Fruit fly (Drosophila melanogaster) whole organism, embryonic: Measurements from ENCODE around the gene CG34176.

Experiments
- Atf3 ChIP-seq: fragments of 200-800 bp; sonication (Bioruptor generic); optimal IDR thresholded peaks from 3 replicates; lab custom pipeline; 2016; ENCODE audit warnings: missing biosample characterization, missing genetic modification characterization
- BtbVII ChIP-seq: fragments of 200-800 bp; sonication (Bioruptor generic); optimal IDR thresholded peaks from 3 replicates; lab custom pipeline; 2017; ENCODE audit warnings: missing biosample characterization, mild to moderate bottlenecking, missing genetic modification characterization
- CG11560 ChIP-seq: fragments of 200-800 bp; sonication (Bioruptor generic); IDR thresholded peaks from 3 replicates; pipeline ENCODE4 v1.3.6; 2022; ENCODE audit warnings: missing biosample characterization, missing genetic modification characterization
- CG12236 ChIP-seq: fragments of 200-800 bp; sonication (Bioruptor generic); optimal IDR thresholded peaks from 2 replicates; lab custom pipeline; 2016; ENCODE audit warnings: missing biosample characterization, missing genetic modification characterization
- CG1233 ChIP-seq: fragments of 200-800 bp; sonication (Bioruptor generic); optimal IDR thresholded peaks from 4 replicates; lab custom pipeline; 2018; ENCODE audit warnings: missing biosample characterization, mild to moderate bottlenecking, missing genetic modification characterization
- CG13287 ChIP-seq: fragments of 200-800 bp; sonication (Bioruptor generic); IDR thresholded peaks from 2 replicates; pipeline ENCODE4 v1.3.6; 2022; ENCODE audit warnings: missing biosample characterization, missing genetic modification characterization; ENCODE audit not compliant: partially characterized antibody
- CG14441 ChIP-seq: fragments of 200-800 bp; sonication (Bioruptor generic); IDR thresholded peaks from 2 replicates; pipeline ENCODE4 v1.3.6; 2022; ENCODE audit warnings: missing biosample characterization, missing genetic modification characterization
- CG15269 ChIP-seq: fragments of 200-800 bp; sonication (Bioruptor generic); optimal IDR thresholded peaks from 2 replicates; lab custom pipeline; 2018; ENCODE audit warnings: missing biosample characterization, mild to moderate bottlenecking, missing genetic modification characterization, moderate library complexity
- CG1647 ChIP-seq: fragments of 200-800 bp; sonication (Bioruptor generic); optimal IDR thresholded peaks from 3 replicates; lab custom pipeline; 2016; ENCODE audit warnings: missing biosample characterization, missing genetic modification characterization
- CG17385 ChIP-seq: fragments of 200-800 bp; sonication (Bioruptor generic); optimal IDR thresholded peaks from 3 replicates; lab custom pipeline; 2018; ENCODE audit warnings: missing biosample characterization, mild to moderate bottlenecking, missing genetic modification characterization
- CG1832 ChIP-seq: fragments of 200-800 bp; sonication (Bioruptor generic); optimal IDR thresholded peaks from 2 replicates; lab custom pipeline; 2017; ENCODE audit warnings: missing biosample characterization, mild to moderate bottlenecking, missing genetic modification characterization, inconsistent platforms
- CG18476 ChIP-seq: fragments of 200-800 bp; sonication (Bioruptor generic); optimal IDR thresholded peaks from 2 replicates; lab custom pipeline; 2016; ENCODE audit warnings: missing biosample characterization, mild to moderate bottlenecking, missing genetic modification characterization
- CG18599 ChIP-seq: fragments of 200-800 bp; sonication (Bioruptor generic); optimal IDR thresholded peaks from 3 replicates; lab custom pipeline; 2017; ENCODE audit warnings: missing biosample characterization, missing genetic modification characterization, mild to moderate bottlenecking, moderate library complexity, missing genetic modification reagents
- CG18619 ChIP-seq: fragments of 200-800 bp; sonication (Bioruptor generic); optimal IDR thresholded peaks from 3 replicates; lab custom pipeline; 2017; ENCODE audit warnings: missing biosample characterization, mild to moderate bottlenecking, missing genetic modification characterization
- CG3281 ChIP-seq: fragments of 200-800 bp; sonication (Bioruptor generic); optimal IDR thresholded peaks from 3 replicates; lab custom pipeline; 2017; ENCODE audit warnings: missing biosample characterization, mild to moderate bottlenecking, missing genetic modification characterization
- CG5245 ChIP-seq: fragments of 200-800 bp; sonication (Bioruptor generic); optimal IDR thresholded peaks from 3 replicates; lab custom pipeline; 2016; ENCODE audit warnings: missing biosample characterization, missing genetic modification characterization
- CG6254 ChIP-seq: fragments of 200-800 bp; sonication (Bioruptor generic); optimal IDR thresholded peaks from 3 replicates; lab custom pipeline; 2017; ENCODE audit warnings: mild to moderate bottlenecking, missing biosample characterization, missing genetic modification reagents, missing genetic modification characterization
- CG6683 ChIP-seq: fragments of 200-800 bp; sonication (Bioruptor generic); optimal IDR thresholded peaks from 2 replicates; lab custom pipeline; 2017; ENCODE audit warnings: missing biosample characterization, mild to moderate bottlenecking, missing genetic modification characterization, missing genetic modification reagents
- CG8388 ChIP-seq: fragments of 200-800 bp; sonication (Bioruptor generic); optimal IDR thresholded peaks from 2 replicates; lab custom pipeline; 2019; ENCODE audit warnings: missing biosample characterization, mild to moderate bottlenecking, missing genetic modification characterization, moderate library complexity
- CG8478 ChIP-seq: fragments of >200 bp; optimal IDR thresholded peaks from 2 replicates; lab custom pipeline; 2018
- CkIIα-i1 ChIP-seq: fragments of 200-800 bp; sonication (Bioruptor generic); IDR thresholded peaks from 2 replicates; pipeline ENCODE4 v1.3.6; 2022; ENCODE audit warnings: missing biosample characterization, missing genetic modification characterization
- D ChIP-seq, 2 experiments: fragments of 200-800 bp in 1 of 2; fragments of >200 bp in 1 of 2; sonication (Bioruptor generic) in 1 of 2; optimal IDR thresholded peaks; 2 replicates in 1 of 2; 3 replicates in 1 of 2; lab custom pipeline; 2017; ENCODE audit warnings: mild to moderate bottlenecking in 1 of 2, missing biosample characterization in 1 of 2, missing genetic modification characterization in 1 of 2, missing genetic modification reagents in 1 of 2
- GATAe ChIP-seq: fragments of 200-800 bp; sonication (Bioruptor generic); conservative IDR thresholded peaks from 2 replicates; pipeline ENCODE4 v1.3.6; 2022; ENCODE audit warnings: missing biosample characterization, missing genetic modification characterization
- H15 ChIP-seq: fragments of 200-800 bp; sonication (Bioruptor generic); IDR thresholded peaks from 3 replicates; pipeline ENCODE4 v1.3.6; 2022; ENCODE audit warnings: missing biosample characterization, missing genetic modification characterization
- HLHmδ ChIP-seq: fragments of 200-800 bp; sonication (Bioruptor generic); optimal IDR thresholded peaks from 2 replicates; lab custom pipeline; 2018; ENCODE audit warnings: missing biosample characterization, mild to moderate bottlenecking, missing genetic modification characterization, moderate library complexity
- Hmx ChIP-seq: fragments of 200-800 bp; sonication (Bioruptor generic); optimal IDR thresholded peaks from 2 replicates; lab custom pipeline; 2016; ENCODE audit warnings: missing biosample characterization, missing genetic modification characterization
- Hr78 ChIP-seq, 2 experiments: fragments of 200-800 bp in 1 of 2; fragments of >200 bp in 1 of 2; sonication (Bioruptor generic) in 1 of 2; optimal IDR thresholded peaks; 2 replicates each; lab custom pipeline; 2017 to 2019; ENCODE audit warnings: missing biosample characterization in 2 of 2, missing genetic modification characterization in 2 of 2, mild to moderate bottlenecking in 1 of 2, moderate library complexity in 1 of 2
- Pdp1 ChIP-seq, 2 experiments: fragments of 200-800 bp; sonication (Bioruptor generic); optimal IDR thresholded peaks; 3 replicates each; lab custom pipeline; 2016; ENCODE audit warnings: missing biosample characterization in 2 of 2, missing genetic modification characterization in 2 of 2, mild to moderate bottlenecking in 1 of 2, moderate library complexity in 1 of 2
- Sox100B ChIP-seq: fragments of 200-800 bp; sonication (Bioruptor generic); optimal IDR thresholded peaks from 3 replicates; lab custom pipeline; 2018; ENCODE audit warnings: missing biosample characterization, mild to moderate bottlenecking, missing genetic modification characterization
- ap ChIP-seq: fragments of 200-800 bp; sonication (Bioruptor generic); IDR thresholded peaks from 2 replicates; pipeline ENCODE4 v1.3.6; 2022; ENCODE audit warnings: missing biosample characterization, missing genetic modification characterization
- croc ChIP-seq: fragments of 200-800 bp; sonication (Bioruptor generic); conservative IDR thresholded peaks from 3 replicates; pipeline ENCODE4 v1.3.6; 2022; ENCODE audit warnings: missing biosample characterization, missing genetic modification characterization
- da ChIP-seq: fragments of 200-800 bp; sonication (Bioruptor generic); optimal IDR thresholded peaks from 2 replicates; lab custom pipeline; 2016; ENCODE audit warnings: missing biosample characterization, missing genetic modification characterization
- dm ChIP-seq: fragments of 200-800 bp; sonication (Bioruptor generic); optimal IDR thresholded peaks from 3 replicates; lab custom pipeline; 2016; ENCODE audit warnings: missing biosample characterization, missing genetic modification characterization
- grau ChIP-seq: fragments of 200-800 bp; optimal IDR thresholded peaks from 3 replicates; lab custom pipeline; 2019; ENCODE audit warnings: missing biosample characterization, mild to moderate bottlenecking, missing genetic modification characterization, moderate library complexity
- h ChIP-seq: fragments of >200 bp; optimal IDR thresholded peaks from 2 replicates; lab custom pipeline; 2017
- her ChIP-seq: fragments of 200-800 bp; sonication (Bioruptor generic); optimal IDR thresholded peaks from 2 replicates; lab custom pipeline; 2016; ENCODE audit warnings: missing biosample characterization, missing genetic modification characterization
- nerfin-2 ChIP-seq: fragments of 200-800 bp; sonication (Bioruptor generic); IDR thresholded peaks from 2 replicates; pipeline ENCODE4 v1.3.6; 2022; ENCODE audit warnings: missing biosample characterization, missing genetic modification characterization; ENCODE audit not compliant: partially characterized antibody
- nmo ChIP-seq: fragments of 200-800 bp; sonication (Bioruptor generic); optimal IDR thresholded peaks from 2 replicates; lab custom pipeline; 2018; ENCODE audit warnings: missing biosample characterization, mild to moderate bottlenecking, missing genetic modification characterization, moderate library complexity
- peb ChIP-seq: fragments of 200-800 bp; sonication (Bioruptor generic); IDR thresholded peaks from 2 replicates; pipeline ENCODE4 v1.3.6; 2022; ENCODE audit warnings: missing biosample characterization, missing genetic modification characterization
- pho ChIP-seq: fragments of 200-800 bp; sonication (Bioruptor generic); optimal IDR thresholded peaks from 2 replicates; lab custom pipeline; 2016; ENCODE audit warnings: missing biosample characterization, missing genetic modification characterization
- psq ChIP-seq: fragments of 200-800 bp; sonication (Bioruptor generic); optimal IDR thresholded peaks from 2 replicates; lab custom pipeline; 2017; ENCODE audit warnings: missing biosample characterization, missing genetic modification characterization
- repo ChIP-seq: fragments of 200-800 bp; sonication (Bioruptor generic); optimal IDR thresholded peaks from 2 replicates; lab custom pipeline; 2016; ENCODE audit warnings: missing biosample characterization, missing genetic modification characterization
- row ChIP-seq: fragments of 200-800 bp; sonication (Bioruptor generic); IDR thresholded peaks from 3 replicates; pipeline ENCODE4 v1.3.6; 2022; ENCODE audit warnings: missing biosample characterization, missing genetic modification characterization
- sens ChIP-seq: fragments of 200-800 bp; sonication (Bioruptor generic); peaks from one replicate; lab custom pipeline; 2016; ENCODE audit warnings: missing biosample characterization, missing genetic modification characterization
- so ChIP-seq: fragments of 200-800 bp; sonication (Bioruptor generic); IDR thresholded peaks from 3 replicates; pipeline ENCODE4 v1.3.6; 2022; ENCODE audit warnings: missing biosample characterization, missing genetic modification characterization
- tx ChIP-seq: fragments of 200-800 bp; sonication (Bioruptor generic); optimal IDR thresholded peaks from 2 replicates; lab custom pipeline; 2016; ENCODE audit warnings: missing biosample characterization, missing genetic modification characterization
- vvl ChIP-seq: fragments of 200-800 bp; sonication (Bioruptor generic); IDR thresholded peaks from 2 replicates; pipeline ENCODE4 v1.3.6; 2022; ENCODE audit warnings: missing biosample characterization, missing genetic modification characterization
- wdn ChIP-seq: fragments of 200-800 bp; sonication (Bioruptor generic); IDR thresholded peaks from 2 replicates; pipeline ENCODE4 v1.3.6; 2022; ENCODE audit warnings: missing biosample characterization, missing genetic modification characterization
- wor ChIP-seq: fragments of 200-800 bp; sonication (Bioruptor generic); IDR thresholded peaks from 2 replicates; pipeline ENCODE4 v1.3.6; 2022; ENCODE audit warnings: missing biosample characterization, missing genetic modification characterization
- zf30C ChIP-seq: fragments of 200-800 bp; sonication (Bioruptor generic); optimal IDR thresholded peaks from 3 replicates; lab custom pipeline; 2018; ENCODE audit warnings: missing biosample characterization, mild to moderate bottlenecking, missing genetic modification characterization

CG34176 gene

DNA sequence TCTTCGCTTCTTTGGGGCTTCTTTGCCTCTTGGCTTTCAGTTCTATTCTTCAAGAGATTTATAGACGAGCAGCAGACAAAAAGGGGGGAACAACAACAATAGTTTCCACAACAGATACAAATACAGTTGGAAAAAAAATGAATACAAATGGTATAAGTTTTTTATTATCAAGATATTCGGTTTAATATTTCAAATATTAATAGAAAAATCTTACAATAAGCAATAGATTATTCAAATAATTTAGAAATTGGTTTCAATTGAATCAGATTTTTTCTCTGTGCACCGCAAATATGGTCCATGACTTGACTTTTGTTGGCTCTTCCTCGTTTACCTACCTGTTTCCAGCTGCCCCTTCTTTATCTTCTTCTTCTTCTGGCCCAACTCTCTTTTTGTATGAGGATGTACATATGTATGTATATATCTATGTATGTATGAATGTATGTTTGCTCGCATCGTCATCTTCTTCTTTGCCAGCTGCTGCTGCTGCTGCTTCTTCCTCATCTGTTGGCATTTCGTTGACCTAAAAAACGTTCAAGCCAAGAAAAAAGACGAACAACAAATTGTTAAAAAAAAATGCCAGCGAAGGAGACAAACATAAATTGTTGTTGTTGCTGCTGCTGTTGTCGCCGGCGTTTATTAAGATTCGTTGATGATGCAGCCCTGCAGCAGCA is 49.7 kb downstream of the CG34176 start (continued):
- TF ChIP-seq CG5245 (GFP tag; lab: Kevin White, UChicago) (peak; percentile 40), ap (GFP tag; lab: Robert Waterston, UW) (no peak), CG15269 (tag; lab: Kevin White, UChicago) (peak; percentile 66), CkIIα-i1 (no peak), so (peak; percentile 58; the same call in 1 of the 3 replicates), tx (GFP tag; lab: Kevin White, UChicago) (no peak), Hmx (GFP tag; lab: Kevin White, UChicago) (no peak), CG12236 (GFP tag; lab: Kevin White, UChicago) (no peak), CG18619 (peak; percentile 32), BtbVII (GFP tag; lab: Kevin White, UChicago) (no peak), CG6683 (GFP tag; lab: Kevin White, UChicago) (no peak), wdn (GFP tag; lab: Robert Waterston, UW) (no peak), grau (tag; lab: Kevin White, UChicago) (peak; percentile 77), peb (GFP tag; lab: Robert Waterston, UW) (peak; percentile 74; the same call in 1 of the 2 replicates), zf30C (peak; percentile 88), H15 (GFP tag; lab: Robert Waterston, UW) (0 out of 3 replicates have a peak, but pooled peaks have one; percentile 47), vvl (GFP tag; lab: Robert Waterston, UW) (peak; percentile 88), nerfin-2 (GFP tag; lab: Robert Waterston, UW) (no peak), HLHmδ (GFP tag; lab: Kevin White, UChicago) (no peak), wor (GFP tag; lab: Robert Waterston, UW) (peak; percentile 65), CG14441 (GFP tag; lab: Robert Waterston, UW) (no peak), GATAe (GFP tag; lab: Robert Waterston, UW) (no peak), CG3281 (GFP tag; lab: Kevin White, UChicago) (no peak), pho (no peak), croc (GFP tag; lab: Robert Waterston, UW) (peak; percentile 76), nmo (GFP tag; lab: Kevin White, UChicago) (peak; percentile 84), CG11560 (tag; lab: Robert Waterston, UW) (no peak), CG8388 (GFP tag; lab: Kevin White, UChicago) (peak; percentile 76), sens (GFP tag; lab: Kevin White, UChicago) (peak; percentile 96), CG8478 (lab: Kevin White, UChicago) (no peak), da (GFP tag; lab: Kevin White, UChicago) (no peak), CG1832 (no peak), CG6254 (GFP tag; lab: Kevin White, UChicago) (peak; percentile 58), h (lab: Kevin White, UChicago) (no peak), Sox100B (GFP tag; lab: Kevin White, UChicago) (peak; percentile 69), psq (peak; percentile 88), CG1233 (GFP tag; lab: Kevin White, UChicago) (peak; percentile 56), Hr78 (GFP tag; optimal IDR thresholded peaks at IDR 0.05; lab: Kevin White, UChicago) (peak in 1 of 2 experiments; percentile 49), D (optimal IDR thresholded peaks at IDR 0.05; lab: Kevin White, UChicago) (no peak), D (GFP tag; optimal IDR thresholded peaks at IDR 0.05; lab: Kevin White, UChicago) (peak; percentile 81), row (GFP tag; lab: Robert Waterston, UW) (peak; percentile 84), her (GFP tag; lab: Kevin White, UChicago) (no peak), Pdp1 (GFP tag; optimal IDR thresholded peaks at IDR 0.05; lab: Kevin White, UChicago) (no peak), dm (GFP tag; lab: Kevin White, UChicago) (no peak), repo (no peak), CG18599 (GFP tag; lab: Kevin White, UChicago) (peak; percentile 57), CG1647 (GFP tag; lab: Kevin White, UChicago) (no peak), CG18476 (peak; percentile 10), CG17385 (peak; percentile 92), Atf3 (GFP tag; lab: Kevin White, UChicago) (peak; percentile 8), CG13287 (no peak)
